Fruit fly (Drosophila melanogaster) S2 (cell line): ENCODE measurements around the gene lsn.

Experiments used
- CG8478 ChIP-seq: fragments of >200 bp; optimal IDR thresholded peaks from 2 replicates; lab custom pipeline; 2018
- CTCF ChIP-seq, 2 experiments: fragments of >200 bp; optimal IDR thresholded peaks; 2 replicates each; lab custom pipeline; 2018

- TF ChIP-seq CG8478 (lab: Kevin White, UChicago): no peak
- no peak for TF ChIP-seq CTCF (optimal IDR thresholded peaks at IDR 0.05; lab: Kevin White, UChicago)
Measured at dm6 chr3R:21830303-21830707, 34.7 kb upstream of the lsn start.
